Worm (Caenorhabditis elegans) whole organism, L4 larva: Measurements from ENCODE around the gene R04B3.2.

Experiments used
- fkh-10 ChIP-seq: fragments of 150-350 bp; optimal IDR thresholded peaks from 2 replicates; lab custom pipeline; 2014; ENCODE audit warnings: missing biosample characterization, missing genetic modification reagents, missing genetic modification characterization
- hlh-30 ChIP-seq: sonication (generic microtip); optimal IDR thresholded peaks from 2 replicates; lab custom pipeline; 2017; ENCODE audit warnings: antibody characterized with exemption, mild to moderate bottlenecking, missing genetic modification characterization, missing compliant biosample characterization; ENCODE audit not compliant: insufficient read depth
- rbr-2 ChIP-seq: sonication (generic microtip); optimal IDR thresholded peaks from 2 replicates; lab custom pipeline; 2016; ENCODE audit warnings: missing genotype, missing genetic modification characterization, missing compliant biosample characterization
- skn-1 ChIP-seq: fragments of 150-350 bp; optimal IDR thresholded peaks from 2 replicates; lab custom pipeline; 2014; ENCODE audit warnings: missing biosample characterization, missing genetic modification characterization
- vab-7 ChIP-seq: fragments of 200-800 bp; sonication (Bioruptor generic); IDR thresholded peaks from 2 replicates; pipeline ENCODE4 v1.3.6; 2022; ENCODE audit warnings: missing genetic modification reagents, missing genetic modification characterization, missing compliant biosample characterization

- no peak for TF ChIP-seq fkh-10 (GFP tag; lab: Kevin White, UChicago)
- no peak for TF ChIP-seq vab-7 (GFP tag; lab: Robert Waterston, UW)
- TF ChIP-seq rbr-2 (tag; lab: Kevin White, UChicago): no peak
- TF ChIP-seq hlh-30 (tag; lab: Kevin White, UChicago): no peak
- TF ChIP-seq skn-1: no peak
Observed at ce11 chrX:2426932-2427331, 46.6 kb downstream of the R04B3.2 start.
